Worm (Caenorhabditis elegans) whole organism, midembryonic: ENCODE data around the gene C23G10.10.

ENCODE experiments used
- cog-1 ChIP-seq: sonication (generic microtip); optimal IDR thresholded peaks from 2 replicates; lab custom pipeline; 2016; ENCODE audit warnings: missing genetic modification characterization, missing compliant biosample characterization
- ref-1 ChIP-seq: fragments of 200-800 bp; sonication (Bioruptor generic); conservative IDR thresholded peaks from 2 replicates; pipeline ENCODE4 v1.3.6; 2022; ENCODE audit warnings: missing genetic modification reagents, missing genetic modification characterization, missing compliant biosample characterization

- TF ChIP-seq ref-1 (GFP tag; lab: Robert Waterston, UW) (no peak), cog-1 (tag; lab: Kevin White, UChicago) (no peak)
Observed at ce11 chrIII:6251511-6251910, 37.7 kb upstream of the C23G10.10 start, which contains the start of gene amdh-1.
